Fruit fly (Drosophila melanogaster) whole organism, embryonic: ENCODE measurements around the gene CG34313.
A peak's percentile ranks its signal among the peaks of the same experiment; 100 is the strongest.

Source experiments
- Abd-B ChIP-seq: fragments of 200-800 bp; sonication (Bioruptor generic); optimal IDR thresholded peaks from 2 replicates; lab custom pipeline; 2018; ENCODE audit warnings: missing biosample characterization, mild to moderate bottlenecking, missing genetic modification characterization, moderate library complexity
- CG10274 ChIP-seq: fragments of 200-800 bp; sonication (Bioruptor generic); optimal IDR thresholded peaks from 3 replicates; lab custom pipeline; 2017; ENCODE audit warnings: missing biosample characterization, mild to moderate bottlenecking, missing genetic modification characterization
- CG12391 ChIP-seq: fragments of 200-800 bp; sonication (Bioruptor generic); optimal IDR thresholded peaks from 3 replicates; lab custom pipeline; 2018; ENCODE audit warnings: missing biosample characterization, mild to moderate bottlenecking, missing genetic modification characterization, moderate library complexity
- CG13287 ChIP-seq: fragments of 200-800 bp; sonication (Bioruptor generic); IDR thresholded peaks from 2 replicates; pipeline ENCODE4 v1.3.6; 2022; ENCODE audit warnings: missing biosample characterization, missing genetic modification characterization; ENCODE audit not compliant: partially characterized antibody
- CG15269 ChIP-seq: fragments of 200-800 bp; sonication (Bioruptor generic); optimal IDR thresholded peaks from 2 replicates; lab custom pipeline; 2018; ENCODE audit warnings: missing biosample characterization, mild to moderate bottlenecking, missing genetic modification characterization, moderate library complexity
- CG17186 ChIP-seq: fragments of 200-800 bp; sonication (Bioruptor generic); optimal IDR thresholded peaks from 3 replicates; lab custom pipeline; 2017; ENCODE audit warnings: missing biosample characterization, missing genetic modification reagents, missing genetic modification characterization
- CG17359 ChIP-seq: fragments of 200-800 bp; sonication (Bioruptor generic); optimal IDR thresholded peaks from 3 replicates; lab custom pipeline; 2018; ENCODE audit warnings: missing biosample characterization, mild to moderate bottlenecking, missing genetic modification characterization, moderate library complexity
- CG17829 ChIP-seq: fragments of 200-800 bp; optimal IDR thresholded peaks from 2 replicates; lab custom pipeline; 2019; ENCODE audit warnings: missing biosample characterization, mild to moderate bottlenecking, missing genetic modification characterization, moderate library complexity
- CG2120 ChIP-seq: fragments of 200-800 bp; sonication (Bioruptor generic); optimal IDR thresholded peaks from 3 replicates; lab custom pipeline; 2016; ENCODE audit warnings: missing biosample characterization, missing genetic modification characterization
- CG32532 ChIP-seq: fragments of 200-800 bp; sonication (Bioruptor generic); IDR thresholded peaks from 2 replicates; pipeline ENCODE4 v1.3.6; 2022; ENCODE audit warnings: missing biosample characterization, missing genetic modification characterization
- CG34422 ChIP-seq: fragments of 200-800 bp; sonication (Bioruptor generic); IDR thresholded peaks from 3 replicates; pipeline ENCODE4 v1.3.6; 2022; ENCODE audit warnings: missing biosample characterization, missing genetic modification characterization
- CG4404 ChIP-seq: fragments of 200-800 bp; sonication (Bioruptor generic); IDR thresholded peaks from 2 replicates; pipeline ENCODE4 v1.3.6; 2022; ENCODE audit warnings: missing biosample characterization, missing genetic modification characterization
- CG4707 ChIP-seq: fragments of 200-800 bp; sonication (Bioruptor generic); optimal IDR thresholded peaks from 2 replicates; lab custom pipeline; 2018; ENCODE audit warnings: missing biosample characterization, mild to moderate bottlenecking, missing genetic modification characterization, moderate library complexity
- CG6175 ChIP-seq: fragments of 200-800 bp; sonication (Bioruptor generic); IDR thresholded peaks from 3 replicates; pipeline ENCODE4 v1.3.6; 2022; ENCODE audit warnings: missing biosample characterization, missing genetic modification characterization
- CG6791 ChIP-seq: fragments of 200-800 bp; sonication (Bioruptor generic); IDR thresholded peaks from 3 replicates; pipeline ENCODE4 v1.3.6; 2022; ENCODE audit warnings: missing biosample characterization, missing genetic modification characterization; ENCODE audit not compliant: partially characterized antibody
- CG7372 ChIP-seq: fragments of 200-800 bp; sonication (Bioruptor generic); IDR thresholded peaks from 2 replicates; pipeline ENCODE4 v1.3.6; 2022; ENCODE audit warnings: missing biosample characterization, missing genetic modification characterization
- CG8281 ChIP-seq: fragments of 200-800 bp; sonication (Bioruptor generic); optimal IDR thresholded peaks from 2 replicates; lab custom pipeline; 2018; ENCODE audit warnings: missing biosample characterization, mild to moderate bottlenecking, missing genetic modification characterization, moderate library complexity
- CG9817 ChIP-seq: fragments of 200-800 bp; sonication (Bioruptor generic); optimal IDR thresholded peaks from 2 replicates; lab custom pipeline; 2018; ENCODE audit warnings: missing biosample characterization, mild to moderate bottlenecking, missing genetic modification characterization, moderate library complexity
- E2f2 ChIP-seq: fragments of 200-800 bp; sonication (Bioruptor generic); IDR thresholded peaks from 2 replicates; pipeline ENCODE4 v1.3.6; 2022; ENCODE audit warnings: missing biosample characterization, missing genetic modification characterization
- Gug ChIP-seq: fragments of 200-800 bp; sonication (Bioruptor generic); IDR thresholded peaks from 4 replicates; pipeline ENCODE4 v1.3.6; 2022; ENCODE audit warnings: missing biosample characterization, missing genetic modification characterization
- Hmr ChIP-seq: fragments of 200-800 bp; sonication (Bioruptor generic); optimal IDR thresholded peaks from 3 replicates; lab custom pipeline; 2017; ENCODE audit warnings: mild to moderate bottlenecking, missing biosample characterization, missing genetic modification reagents, missing genetic modification characterization
- Lhr ChIP-seq: fragments of 200-800 bp; sonication (Bioruptor generic); optimal IDR thresholded peaks from 3 replicates; lab custom pipeline; 2017; ENCODE audit warnings: mild to moderate bottlenecking, missing biosample characterization, missing genetic modification reagents, missing genetic modification characterization
- Nf-YB ChIP-seq: fragments of 200-800 bp; sonication (Bioruptor generic); optimal IDR thresholded peaks from 3 replicates; lab custom pipeline; 2019; ENCODE audit warnings: missing biosample characterization, mild to moderate bottlenecking, missing genetic modification characterization, moderate library complexity
- NfI ChIP-seq: fragments of 200-800 bp; sonication (Bioruptor generic); optimal IDR thresholded peaks from 3 replicates; lab custom pipeline; 2018; ENCODE audit warnings: missing biosample characterization, mild to moderate bottlenecking, missing genetic modification characterization, moderate library complexity
- Taf1 ChIP-seq: fragments of 200-800 bp; sonication (Bioruptor generic); IDR thresholded peaks from 2 replicates; pipeline ENCODE4 v1.3.6; 2022; ENCODE audit warnings: missing biosample characterization, missing genetic modification characterization
- Usf ChIP-seq: fragments of 200-800 bp; sonication (Bioruptor generic); optimal IDR thresholded peaks from 2 replicates; lab custom pipeline; 2017; ENCODE audit warnings: missing genotype, missing biosample characterization, missing genetic modification characterization
- ara ChIP-seq: fragments of 200-800 bp; sonication (Bioruptor generic); IDR thresholded peaks from 2 replicates; pipeline ENCODE4 v1.3.6; 2022; ENCODE audit warnings: missing biosample characterization, missing genetic modification characterization
- chinmo ChIP-seq: fragments of 200-800 bp; sonication (Bioruptor generic); IDR thresholded peaks from 4 replicates; pipeline ENCODE4 v1.3.6; 2022; ENCODE audit warnings: missing biosample characterization, missing genetic modification characterization; ENCODE audit not compliant: partially characterized antibody
- ci ChIP-seq: fragments of 200-800 bp; sonication (Bioruptor generic); IDR thresholded peaks from 3 replicates; pipeline ENCODE4 v1.3.6; 2022; ENCODE audit warnings: missing biosample characterization, missing genetic modification characterization
- dati ChIP-seq: fragments of 200-800 bp; sonication (Bioruptor generic); IDR thresholded peaks from 2 replicates; pipeline ENCODE4 v1.3.6; 2022; ENCODE audit warnings: missing biosample characterization, missing genetic modification characterization
- exex ChIP-seq: fragments of 200-800 bp; sonication (Bioruptor generic); optimal IDR thresholded peaks from 4 replicates; lab custom pipeline; 2018; ENCODE audit warnings: missing biosample characterization, mild to moderate bottlenecking, missing genetic modification characterization, moderate library complexity
- gcm ChIP-seq: fragments of 200-800 bp; sonication (Bioruptor generic); optimal IDR thresholded peaks from 2 replicates; lab custom pipeline; 2019; ENCODE audit warnings: missing biosample characterization, mild to moderate bottlenecking, missing genetic modification characterization, moderate library complexity
- grn ChIP-seq: fragments of 200-800 bp; sonication (Bioruptor generic); optimal IDR thresholded peaks from 3 replicates; lab custom pipeline; 2017; ENCODE audit warnings: missing biosample characterization, missing genetic modification characterization
- ham ChIP-seq: fragments of 200-800 bp; sonication (Bioruptor generic); IDR thresholded peaks from 2 replicates; pipeline ENCODE4 v1.3.6; 2022; ENCODE audit warnings: missing biosample characterization, missing genetic modification characterization
- lilli ChIP-seq: fragments of 200-800 bp; sonication (Bioruptor generic); optimal IDR thresholded peaks from 3 replicates; lab custom pipeline; 2016; ENCODE audit warnings: missing biosample characterization, missing genetic modification characterization
- oc ChIP-seq: fragments of 200-800 bp; sonication (Bioruptor generic); optimal IDR thresholded peaks from 2 replicates; lab custom pipeline; 2018; ENCODE audit warnings: missing biosample characterization, mild to moderate bottlenecking, missing genetic modification characterization, moderate library complexity
- org-1 ChIP-seq: fragments of 200-800 bp; sonication (Bioruptor generic); optimal IDR thresholded peaks from 2 replicates; lab custom pipeline; 2017; ENCODE audit warnings: missing biosample characterization, missing genetic modification characterization
- pzg ChIP-seq: fragments of 200-800 bp; sonication (Bioruptor generic); optimal IDR thresholded peaks from 3 replicates; lab custom pipeline; 2018; ENCODE audit warnings: missing biosample characterization, mild to moderate bottlenecking, missing genetic modification characterization, moderate library complexity
- ranshi ChIP-seq: fragments of 200-800 bp; sonication (Bioruptor generic); IDR thresholded peaks from 2 replicates; pipeline ENCODE4 v1.3.6; 2022; ENCODE audit warnings: missing biosample characterization, missing genetic modification characterization
- sc ChIP-seq, 3 experiments: fragments of >200 bp in 2 of 3; fragments of 200-800 bp in 1 of 3; sonication (Bioruptor generic) in 1 of 3; optimal IDR thresholded peaks; 2 replicates in 2 of 3; 3 replicates in 1 of 3; lab custom pipeline; 2017; ENCODE audit warnings: mild to moderate bottlenecking in 1 of 3, missing biosample characterization in 1 of 3, missing genetic modification characterization in 1 of 3, missing genetic modification reagents in 1 of 3
- sd ChIP-seq: fragments of 200-800 bp; sonication (Bioruptor generic); optimal IDR thresholded peaks from 3 replicates; lab custom pipeline; 2018; ENCODE audit warnings: missing biosample characterization, mild to moderate bottlenecking, missing genetic modification characterization, moderate library complexity
- sens ChIP-seq: fragments of 200-800 bp; sonication (Bioruptor generic); peaks from one replicate; lab custom pipeline; 2016; ENCODE audit warnings: missing biosample characterization, missing genetic modification characterization
- slbo ChIP-seq: fragments of 200-800 bp; sonication (Bioruptor generic); IDR thresholded peaks from 2 replicates; pipeline ENCODE4 v1.3.6; 2022; ENCODE audit warnings: missing biosample characterization, missing genetic modification characterization
- so ChIP-seq: fragments of 200-800 bp; sonication (Bioruptor generic); IDR thresholded peaks from 3 replicates; pipeline ENCODE4 v1.3.6; 2022; ENCODE audit warnings: missing biosample characterization, missing genetic modification characterization
- tio ChIP-seq: fragments of 200-800 bp; sonication (Bioruptor generic); optimal IDR thresholded peaks from 2 replicates; lab custom pipeline; 2017; ENCODE audit warnings: missing biosample characterization, missing genetic modification characterization, inconsistent platforms
- toy ChIP-seq: fragments of 200-800 bp; sonication (Bioruptor generic); IDR thresholded peaks from 2 replicates; pipeline ENCODE4 v1.3.6; 2022; ENCODE audit warnings: missing biosample characterization, missing genetic modification characterization
- yki ChIP-seq: fragments of >200 bp; optimal IDR thresholded peaks from 3 replicates; lab custom pipeline; 2018
- zf30C ChIP-seq: fragments of 200-800 bp; sonication (Bioruptor generic); optimal IDR thresholded peaks from 3 replicates; lab custom pipeline; 2018; ENCODE audit warnings: missing biosample characterization, mild to moderate bottlenecking, missing genetic modification characterization

CG34313 gene

dm6 chr2L:16882871-16883849 is 3.8 kb downstream of the CG34313 start (continued):
- peak; percentile 36 for TF ChIP-seq sd (tag; lab: Kevin White, UChicago)
- no peak for TF ChIP-seq Lhr
- TF ChIP-seq CG17359 = no peak
- no peak for TF ChIP-seq zf30C (GFP tag; lab: Kevin White, UChicago)
- TF ChIP-seq Abd-B = peak; percentile 42
- no peak for TF ChIP-seq ara (GFP tag; lab: Robert Waterston, UW)
- TF ChIP-seq yki (lab: Kevin White, UChicago) = no peak
- no peak for TF ChIP-seq tio
- TF ChIP-seq so (GFP tag; lab: Robert Waterston, UW) = no peak
- TF ChIP-seq CG9817 (tag; lab: Kevin White, UChicago) = no peak
- peak; percentile 13 for TF ChIP-seq sens (GFP tag; lab: Kevin White, UChicago)
- TF ChIP-seq NfI = no peak
- peak; percentile 2 for TF ChIP-seq CG15269 (tag; lab: Kevin White, UChicago)
- no peak for TF ChIP-seq dati (GFP tag; lab: Robert Waterston, UW)
- TF ChIP-seq sc (optimal IDR thresholded peaks at IDR 0.05; lab: Kevin White, UChicago) = no peak
- no peak for TF ChIP-seq sc (GFP tag; optimal IDR thresholded peaks at IDR 0.05; lab: Kevin White, UChicago)
- TF ChIP-seq CG2120 (GFP tag; lab: Kevin White, UChicago) = peak; percentile 25
- no peak for TF ChIP-seq gcm
- no peak for TF ChIP-seq CG17186 (GFP tag; lab: Kevin White, UChicago)
- no peak for TF ChIP-seq Nf-YB (GFP tag; lab: Kevin White, UChicago)
- TF ChIP-seq E2f2 (GFP tag; lab: Robert Waterston, UW) = no peak
- no peak for TF ChIP-seq CG10274
- no peak for TF ChIP-seq slbo (GFP tag; lab: Robert Waterston, UW)
- TF ChIP-seq grn (GFP tag; lab: Kevin White, UChicago) = peak; percentile 58
- TF ChIP-seq CG7372 = no peak
- no peak for TF ChIP-seq oc
- no peak for TF ChIP-seq org-1 (GFP tag; lab: Kevin White, UChicago)
- TF ChIP-seq chinmo = peak; percentile 56; the same call in 2 of the 4 replicates
- no peak for TF ChIP-seq CG4707 (GFP tag; lab: Kevin White, UChicago)
- no peak for TF ChIP-seq pzg (GFP tag; lab: Kevin White, UChicago)
- TF ChIP-seq CG17829 (tag; lab: Kevin White, UChicago) = no peak
- TF ChIP-seq lilli = no peak
- TF ChIP-seq CG6791 (GFP tag; lab: Robert Waterston, UW) = no peak
- 0 out of 2 replicates have a peak, but pooled peaks have one; percentile 40 for TF ChIP-seq ham (GFP tag; lab: Robert Waterston, UW)
- no peak for TF ChIP-seq CG4404 (GFP tag; lab: Robert Waterston, UW)
- no peak for TF ChIP-seq CG34422
- no peak for TF ChIP-seq Usf (GFP tag; lab: Kevin White, UChicago)
- TF ChIP-seq Taf1 (GFP tag; lab: Robert Waterston, UW) = no peak
- peak; percentile 47; the same call in 2 of the 3 replicates for TF ChIP-seq ci (GFP tag; lab: Robert Waterston, UW)
- TF ChIP-seq exex (tag; lab: Kevin White, UChicago) = peak; percentile 98
- TF ChIP-seq CG8281 (tag; lab: Kevin White, UChicago) = no peak
- TF ChIP-seq Gug (GFP tag; lab: Robert Waterston, UW) = no peak
- TF ChIP-seq CG12391 (tag; lab: Kevin White, UChicago) = no peak
- TF ChIP-seq CG6175 = 0 out of 3 replicates have a peak, but pooled peaks have one; percentile 52
- no peak for TF ChIP-seq ranshi (GFP tag; lab: Robert Waterston, UW)
- TF ChIP-seq CG13287 (GFP tag; lab: Robert Waterston, UW) = no peak
- TF ChIP-seq Hmr (GFP tag; lab: Kevin White, UChicago) = peak; percentile 8
- TF ChIP-seq CG32532 (GFP tag; lab: Robert Waterston, UW) = peak; percentile 19; the same call in 1 of the 2 replicates
- TF ChIP-seq toy = 0 out of 2 replicates have a peak, but pooled peaks have one; percentile 20
